Worm (Caenorhabditis elegans): ENCODE data around the gene K08B4.7.

Gene K08B4.7

ce11 chrIV:6117741-6118265 lies 25.6 kb upstream of the K08B4.7 start, which contains the start of gene zen-4 (continued):
- TF ChIP-seq ceh-32 (tag; optimal IDR thresholded peaks at IDR 0.05; ENCODE audit: poor library complexity) (no peak), nhr-28 (tag; optimal IDR thresholded peaks at IDR 0.05) (no peak), ZK546.5 (tag; optimal IDR thresholded peaks at IDR 0.05) (no peak), nhr-48 (tag; optimal IDR thresholded peaks at IDR 0.05) (peak; percentile 19), pqm-1 (tag; optimal IDR thresholded peaks at IDR 0.05) (no peak), egl-27 (tag; optimal IDR thresholded peaks at IDR 0.05) (no peak), nhr-77 (tag; optimal IDR thresholded peaks at IDR 0.05) (no peak), zfp-3 (GFP tag; conservative IDR thresholded peaks at IDR 0.05) (0 out of 2 replicates have a peak, but pooled peaks have one; percentile 27), R02D3.7 (tag; optimal IDR thresholded peaks at IDR 0.05) (no peak), T20F7.1 (GFP tag; optimal IDR thresholded peaks at IDR 0.05) (no peak), pha-4 (GFP tag; IDR thresholded peaks at IDR 0.05) (peak; percentile 55; the same call in 1 of the 2 replicates), pha-4 (tag; optimal IDR thresholded peaks at IDR 0.05) (no peak), madf-9 (GFP tag; conservative IDR thresholded peaks at IDR 0.05) (no peak), zfp-2 (tag; optimal IDR thresholded peaks at IDR 0.05) (no peak), T26A8.4 (GFP tag; IDR thresholded peaks at IDR 0.05) (peak; percentile 40; the same call in 1 of the 2 replicates), Y105C5A.15 (GFP tag; IDR thresholded peaks at IDR 0.05) (no peak), nhr-237 (tag; optimal IDR thresholded peaks at IDR 0.05) (no peak), dve-1 (tag; optimal IDR thresholded peaks at IDR 0.05; ENCODE audit: insufficient read depth) (peak; percentile 48), egl-43 (GFP tag; IDR thresholded peaks at IDR 0.05) (no peak; the same call in 1 of the 2 replicates), aly-2 (tag; optimal IDR thresholded peaks at IDR 0.05) (no peak), nhr-11 (tag; optimal IDR thresholded peaks at IDR 0.05) (no peak), ctbp-1 (GFP tag; IDR thresholded peaks at IDR 0.05) (no peak), unc-130 (GFP tag; optimal IDR thresholded peaks at IDR 0.05) (peak; percentile 85), daf-8 (GFP tag; IDR thresholded peaks at IDR 0.05) (no peak), saeg-2 (GFP tag; IDR thresholded peaks at IDR 0.05) (0 out of 2 replicates have a peak, but pooled peaks have one; percentile 24), rbr-2 (tag; optimal IDR thresholded peaks at IDR 0.05) (peak; percentile 20), zip-2 (tag; optimal IDR thresholded peaks at IDR 0.05) (no peak), dpl-1 (GFP tag; optimal IDR thresholded peaks at IDR 0.05) (peak; percentile 36), arid-1 (GFP tag; conservative IDR thresholded peaks at IDR 0.05) (peak; percentile 78), madf-5 (GFP tag; IDR thresholded peaks at IDR 0.05) (0 out of 4 replicates have a peak, but pooled peaks have one; percentile 50 to 53), mdt-29 (GFP tag; IDR thresholded peaks at IDR 0.05) (peak; percentile 90), duxl-1 (tag; optimal IDR thresholded peaks at IDR 0.05; ENCODE audit: poor library complexity) (peak; percentile 51), mxl-2 (GFP tag; conservative IDR thresholded peaks at IDR 0.05) (no peak), ZK337.2 (GFP tag; IDR thresholded peaks at IDR 0.05) (no peak), D1046.2 (GFP tag; IDR thresholded peaks at IDR 0.05) (no peak), fos-1 (tag; optimal IDR thresholded peaks at IDR 0.05) (no peak), ztf-7 (tag; optimal IDR thresholded peaks at IDR 0.05) (no peak), daf-19 (GFP tag; conservative IDR thresholded peaks at IDR 0.05) (peak; percentile 47; the same call in 1 of the 2 replicates), lin-1 (GFP tag; IDR thresholded peaks at IDR 0.05) (no peak), fkh-10 (GFP tag; optimal IDR thresholded peaks at IDR 0.05) (no peak), dmd-6 (GFP tag; IDR thresholded peaks at IDR 0.05) (no peak), dmd-8 (GFP tag; IDR thresholded peaks at IDR 0.05) (no peak), mep-1 (tag; optimal IDR thresholded peaks at IDR 0.05) (peak; percentile 68), sdz-12 (GFP tag; optimal IDR thresholded peaks at IDR 0.05) (no peak), nhr-42 (GFP tag; IDR thresholded peaks at IDR 0.05) (no peak), nhr-25 (tag; optimal IDR thresholded peaks at IDR 0.05; ENCODE audit: borderline replicate concordance, insufficient read depth) (no peak), zip-11 (GFP tag; IDR thresholded peaks at IDR 0.05) (no peak), ama-1 (optimal IDR thresholded peaks at IDR 0.05) (peak; percentile 8), php-3 (GFP tag; IDR thresholded peaks at IDR 0.05) (peak; percentile 55; the same call in 1 of the 2 replicates), snpc-4 (tag; optimal IDR thresholded peaks at IDR 0.05) (peak; percentile 79), nhr-111 (GFP tag; optimal IDR thresholded peaks at IDR 0.05) (no peak)

Measured in whole organism, L4 larva.